Worm (Caenorhabditis elegans): Measurements from ENCODE around the gene srj-10.

ce11 chrV:16075250-16075709, 1.5 kb upstream of the srj-10 start, which contains the start of the genes F14H3.12 and srj-29:
- TF ChIP-seq bed-3 (GFP tag; optimal IDR thresholded peaks at IDR 0.05) (no peak), nhr-12 (tag; optimal IDR thresholded peaks at IDR 0.05) (no peak), elt-1 (tag; optimal IDR thresholded peaks at IDR 0.05; ENCODE audit: borderline replicate concordance, insufficient read depth) (no peak), ham-2 (GFP tag; optimal IDR thresholded peaks at IDR 0.05) (no peak), nhr-28 (tag; optimal IDR thresholded peaks at IDR 0.05) (no peak), ces-1 (GFP tag; optimal IDR thresholded peaks at IDR 0.05) (no peak), snpc-4 (tag; optimal IDR thresholded peaks at IDR 0.05) (no peak), flh-1 (GFP tag; optimal IDR thresholded peaks at IDR 0.05) (no peak), unc-62 (GFP tag; optimal IDR thresholded peaks at IDR 0.05) (no peak), sptf-1 (tag; optimal IDR thresholded peaks at IDR 0.05) (no peak), mep-1 (tag; optimal IDR thresholded peaks at IDR 0.05) (no peak), unc-39 (tag; optimal IDR thresholded peaks at IDR 0.05) (no peak), nhr-76 (tag; optimal IDR thresholded peaks at IDR 0.05) (no peak)
